Worm (Caenorhabditis elegans) whole organism, midembryonic: ENCODE data around the gene M60.6.

Experiments used
- T22C8.4 ChIP-seq: fragments of 200-800 bp; sonication (Bioruptor generic); IDR thresholded peaks from 2 replicates; pipeline ENCODE4 v1.3.6; 2022; ENCODE audit warnings: missing genetic modification characterization, missing compliant biosample characterization
- cog-1 ChIP-seq: sonication (generic microtip); optimal IDR thresholded peaks from 2 replicates; lab custom pipeline; 2016; ENCODE audit warnings: missing genetic modification characterization, missing compliant biosample characterization
- flt-1 ChIP-seq: fragments of 200-800 bp; sonication (Bioruptor generic); IDR thresholded peaks from 2 replicates; pipeline ENCODE4 v1.3.6; 2022; ENCODE audit warnings: missing genetic modification characterization, missing compliant biosample characterization
- klf-2 ChIP-seq: fragments of 200-800 bp; sonication (Bioruptor generic); conservative IDR thresholded peaks from 2 replicates; pipeline ENCODE4 v1.3.6; 2022; ENCODE audit warnings: missing genetic modification reagents, missing genetic modification characterization, missing compliant biosample characterization
- med-1 ChIP-seq: sonication (generic microtip); optimal IDR thresholded peaks from 2 replicates; lab custom pipeline; 2017; ENCODE audit warnings: missing genetic modification characterization, mild to moderate bottlenecking, missing compliant biosample characterization, antibody characterized with exemption, missing genetic modification reagents; ENCODE audit not compliant: insufficient read depth
- ref-1 ChIP-seq: fragments of 200-800 bp; sonication (Bioruptor generic); conservative IDR thresholded peaks from 2 replicates; pipeline ENCODE4 v1.3.6; 2022; ENCODE audit warnings: missing genetic modification reagents, missing genetic modification characterization, missing compliant biosample characterization
- tab-1 ChIP-seq: fragments of 200-800 bp; sonication (Bioruptor generic); IDR thresholded peaks from 2 replicates; pipeline ENCODE4 v1.3.6; 2022; ENCODE audit warnings: missing genetic modification characterization, missing compliant biosample characterization
- ztf-23 ChIP-seq: fragments of 200-800 bp; sonication (Bioruptor generic); IDR thresholded peaks from 2 replicates; pipeline ENCODE4 v1.3.6; 2022; ENCODE audit warnings: missing genetic modification reagents, missing genetic modification characterization, missing compliant biosample characterization
- ztf-29 ChIP-seq: fragments of 200-800 bp; sonication (Bioruptor generic); IDR thresholded peaks from 2 replicates; pipeline ENCODE4 v1.3.6; 2022; ENCODE audit warnings: missing genetic modification reagents, missing genetic modification characterization, missing compliant biosample characterization

Gene M60.6

ce11 chrX:8247088-8247487, 5.2 kb downstream of the M60.6 start:
- TF ChIP-seq cog-1 (tag; lab: Kevin White, UChicago) (no peak), klf-2 (no peak), ref-1 (GFP tag; lab: Robert Waterston, UW) (no peak), T22C8.4 (GFP tag; lab: Robert Waterston, UW) (no peak), ztf-23 (GFP tag; lab: Robert Waterston, UW) (no peak), tab-1 (GFP tag; lab: Robert Waterston, UW) (no peak), flt-1 (GFP tag; lab: Robert Waterston, UW) (no peak), ztf-29 (no peak), med-1 (GFP tag; lab: Kevin White, UChicago) (no peak)

- TF ChIP-seq flt-1 (GFP tag; lab: Robert Waterston, UW): no peak
- no peak for TF ChIP-seq ztf-23 (GFP tag; lab: Robert Waterston, UW)
- no peak for TF ChIP-seq ref-1 (GFP tag; lab: Robert Waterston, UW)
- TF ChIP-seq ztf-29: no peak
- TF ChIP-seq cog-1 (tag; lab: Kevin White, UChicago): no peak
- no peak for TF ChIP-seq med-1 (GFP tag; lab: Kevin White, UChicago)
- TF ChIP-seq T22C8.4 (GFP tag; lab: Robert Waterston, UW): no peak
- no peak for TF ChIP-seq tab-1 (GFP tag; lab: Robert Waterston, UW)
- TF ChIP-seq klf-2: no peak
Measured at ce11 chrX:8246126-8246525, 6.1 kb downstream of the M60.6 start, which contains the start of gene kqt-2. Gene kqt-2 (minus strand): TSS chrX:8246369.

ce11 chrX:8243116-8243515, 9.1 kb downstream of the M60.6 start:
- no peak for TF ChIP-seq ref-1 (GFP tag; lab: Robert Waterston, UW)
- TF ChIP-seq klf-2: no peak
- no peak for TF ChIP-seq ztf-29
- TF ChIP-seq flt-1 (GFP tag; lab: Robert Waterston, UW): no peak
- TF ChIP-seq ztf-23 (GFP tag; lab: Robert Waterston, UW): no peak
- TF ChIP-seq cog-1 (tag; lab: Kevin White, UChicago): no peak
- no peak for TF ChIP-seq med-1 (GFP tag; lab: Kevin White, UChicago)
- TF ChIP-seq T22C8.4 (GFP tag; lab: Robert Waterston, UW): no peak
- TF ChIP-seq tab-1 (GFP tag; lab: Robert Waterston, UW): no peak

ce11 chrX:8241906-8242305, 10.4 kb downstream of the M60.6 start, which contains the start of gene endu-2:
Gene endu-2 (plus strand): TSS chrX:8242301.
- no peak for TF ChIP-seq cog-1 (tag; lab: Kevin White, UChicago)
- no peak for TF ChIP-seq flt-1 (GFP tag; lab: Robert Waterston, UW)
- no peak for TF ChIP-seq ztf-29
- TF ChIP-seq tab-1 (GFP tag; lab: Robert Waterston, UW): no peak
- TF ChIP-seq ref-1 (GFP tag; lab: Robert Waterston, UW): no peak
- TF ChIP-seq med-1 (GFP tag; lab: Kevin White, UChicago): no peak
- no peak for TF ChIP-seq klf-2

- TF ChIP-seq ztf-29: no peak
- TF ChIP-seq klf-2: no peak
- TF ChIP-seq ref-1 (GFP tag; lab: Robert Waterston, UW): no peak
- TF ChIP-seq tab-1 (GFP tag; lab: Robert Waterston, UW): no peak
- no peak for TF ChIP-seq T22C8.4 (GFP tag; lab: Robert Waterston, UW)
- no peak for TF ChIP-seq ztf-23 (GFP tag; lab: Robert Waterston, UW)
- no peak for TF ChIP-seq med-1 (GFP tag; lab: Kevin White, UChicago)
- no peak for TF ChIP-seq cog-1 (tag; lab: Kevin White, UChicago)
- TF ChIP-seq flt-1 (GFP tag; lab: Robert Waterston, UW): no peak
Measured at ce11 chrX:8238639-8239055, 13.6 kb downstream of the M60.6 start.

ce11 chrX:8236515-8236914, 15.7 kb downstream of the M60.6 start:
- TF ChIP-seq ztf-29 (no peak), klf-2 (no peak), flt-1 (GFP tag; lab: Robert Waterston, UW) (no peak), tab-1 (GFP tag; lab: Robert Waterston, UW) (no peak), ref-1 (GFP tag; lab: Robert Waterston, UW) (no peak), med-1 (GFP tag; lab: Kevin White, UChicago) (no peak), cog-1 (tag; lab: Kevin White, UChicago) (no peak), ztf-23 (GFP tag; lab: Robert Waterston, UW) (no peak), T22C8.4 (GFP tag; lab: Robert Waterston, UW) (no peak)

- TF ChIP-seq ztf-23 (GFP tag; lab: Robert Waterston, UW) (no peak), flt-1 (GFP tag; lab: Robert Waterston, UW) (no peak), cog-1 (tag; lab: Kevin White, UChicago) (no peak), klf-2 (no peak), tab-1 (GFP tag; lab: Robert Waterston, UW) (no peak), ref-1 (GFP tag; lab: Robert Waterston, UW) (no peak), T22C8.4 (GFP tag; lab: Robert Waterston, UW) (no peak), ztf-29 (no peak), med-1 (GFP tag; lab: Kevin White, UChicago) (no peak)
Measured at ce11 chrX:8235994-8236393, 16.3 kb downstream of the M60.6 start, which contains the start of gene M60.4. Gene M60.4 (minus strand): TSS chrX:8236314.

- TF ChIP-seq ztf-29: no peak
- TF ChIP-seq klf-2: no peak
- TF ChIP-seq flt-1 (GFP tag; lab: Robert Waterston, UW): no peak
- no peak for TF ChIP-seq cog-1 (tag; lab: Kevin White, UChicago)
- no peak for TF ChIP-seq ztf-23 (GFP tag; lab: Robert Waterston, UW)
- no peak for TF ChIP-seq med-1 (GFP tag; lab: Kevin White, UChicago)
- no peak for TF ChIP-seq tab-1 (GFP tag; lab: Robert Waterston, UW)
- no peak for TF ChIP-seq T22C8.4 (GFP tag; lab: Robert Waterston, UW)
- TF ChIP-seq ref-1 (GFP tag; lab: Robert Waterston, UW): no peak
Measured at ce11 chrX:8233554-8233953, 18.7 kb downstream of the M60.6 start.

ce11 chrX:8231858-8232257, 20.4 kb downstream of the M60.6 start, which contains the start of gene K02A6.3:
Gene K02A6.3 (minus strand): TSS chrX:8231931.
- TF ChIP-seq klf-2 (no peak), flt-1 (GFP tag; lab: Robert Waterston, UW) (0 out of 2 replicates have a peak, but pooled peaks have one; percentile 36), T22C8.4 (GFP tag; lab: Robert Waterston, UW) (peak; percentile 83), ztf-23 (GFP tag; lab: Robert Waterston, UW) (no peak), ztf-29 (no peak), med-1 (GFP tag; lab: Kevin White, UChicago) (no peak), tab-1 (GFP tag; lab: Robert Waterston, UW) (no peak), cog-1 (tag; lab: Kevin White, UChicago) (peak; percentile 50), ref-1 (GFP tag; lab: Robert Waterston, UW) (no peak)
